Fruit fly (Drosophila melanogaster) whole organism, prepupa: ENCODE data around the gene CG8562.

Source experiments
- Blimp-1 ChIP-seq: fragments of 200-800 bp; sonication (Bioruptor generic); optimal IDR thresholded peaks from 3 replicates; lab custom pipeline; 2017; ENCODE audit warnings: missing biosample characterization, missing genetic modification characterization, mild to moderate bottlenecking, moderate library complexity, missing genetic modification reagents
- CG10631 ChIP-seq: fragments of 200-800 bp; sonication (Bioruptor generic); optimal IDR thresholded peaks from 2 replicates; lab custom pipeline; 2016; ENCODE audit warnings: missing biosample characterization, missing genetic modification characterization
- CG10669 ChIP-seq: fragments of 200-800 bp; sonication (Bioruptor generic); optimal IDR thresholded peaks from 3 replicates; lab custom pipeline; 2018; ENCODE audit warnings: missing biosample characterization, mild to moderate bottlenecking, missing genetic modification characterization, moderate library complexity
- CG11294 ChIP-seq: fragments of 200-800 bp; sonication (Bioruptor generic); IDR thresholded peaks from 2 replicates; pipeline ENCODE4 v1.3.6; 2022; ENCODE audit warnings: missing biosample characterization, missing genetic modification characterization
- CG15336 ChIP-seq: fragments of 200-800 bp; sonication (Bioruptor generic); IDR thresholded peaks from 2 replicates; pipeline ENCODE4 v1.3.6; 2022; ENCODE audit warnings: missing biosample characterization, missing genetic modification characterization
- CG1621 ChIP-seq: fragments of 200-800 bp; sonication (Bioruptor generic); optimal IDR thresholded peaks from 3 replicates; lab custom pipeline; 2018; ENCODE audit warnings: missing biosample characterization, mild to moderate bottlenecking, missing genetic modification characterization
- CG16779 ChIP-seq: fragments of 200-800 bp; sonication (Bioruptor generic); optimal IDR thresholded peaks from 3 replicates; lab custom pipeline; 2017; ENCODE audit warnings: missing biosample characterization, mild to moderate bottlenecking, missing genetic modification characterization
- CG31627 ChIP-seq: fragments of 200-800 bp; sonication (Bioruptor generic); optimal IDR thresholded peaks from 3 replicates; lab custom pipeline; 2016; ENCODE audit warnings: missing biosample characterization, missing genetic modification characterization
- CG32006 ChIP-seq: fragments of 200-800 bp; sonication (Bioruptor generic); optimal IDR thresholded peaks from 3 replicates; lab custom pipeline; 2017; ENCODE audit warnings: missing biosample characterization, mild to moderate bottlenecking, missing genetic modification characterization
- CG34406 ChIP-seq: fragments of 200-800 bp; sonication (Bioruptor generic); optimal IDR thresholded peaks from 3 replicates; lab custom pipeline; 2016; ENCODE audit warnings: missing biosample characterization, missing genetic modification characterization
- CG3919 ChIP-seq: fragments of 200-800 bp; sonication (Bioruptor generic); optimal IDR thresholded peaks from 3 replicates; lab custom pipeline; 2016; ENCODE audit warnings: missing biosample characterization, missing genetic modification characterization
- CG6163 ChIP-seq: fragments of 200-800 bp; sonication (Bioruptor generic); IDR thresholded peaks from 3 replicates; pipeline ENCODE4 v1.3.6; 2022; ENCODE audit warnings: missing biosample characterization, missing genetic modification characterization
- CG6276 ChIP-seq: fragments of 200-800 bp; sonication (Bioruptor generic); optimal IDR thresholded peaks from 2 replicates; lab custom pipeline; 2017; ENCODE audit warnings: missing biosample characterization, mild to moderate bottlenecking, missing genetic modification characterization
- CG6792 ChIP-seq: fragments of 200-800 bp; sonication (Bioruptor generic); optimal IDR thresholded peaks from 3 replicates; lab custom pipeline; 2016; ENCODE audit warnings: missing biosample characterization, missing genetic modification characterization
- CG6854 ChIP-seq: fragments of 200-800 bp; sonication (Bioruptor generic); optimal IDR thresholded peaks from 2 replicates; lab custom pipeline; 2017; ENCODE audit warnings: missing biosample characterization, mild to moderate bottlenecking, missing genetic modification characterization
- CG7368 ChIP-seq: fragments of 200-800 bp; sonication (Bioruptor generic); optimal IDR thresholded peaks from 3 replicates; lab custom pipeline; 2016; ENCODE audit warnings: missing biosample characterization, missing genetic modification characterization
- CG8119 ChIP-seq: fragments of 200-800 bp; sonication (Bioruptor generic); IDR thresholded peaks from 3 replicates; pipeline ENCODE4 v1.3.6; 2022; ENCODE audit warnings: missing biosample characterization, missing genetic modification characterization
- CG8632 ChIP-seq: fragments of 200-800 bp; sonication (Bioruptor generic); optimal IDR thresholded peaks from 3 replicates; lab custom pipeline; 2016; ENCODE audit warnings: missing biosample characterization, missing genetic modification characterization
- Eip75B ChIP-seq: fragments of 200-800 bp; sonication (Bioruptor generic); optimal IDR thresholded peaks from 3 replicates; lab custom pipeline; 2016; ENCODE audit warnings: missing biosample characterization, missing genetic modification characterization
- Hr38 ChIP-seq: sonication (Bioruptor generic); optimal IDR thresholded peaks from 2 replicates; lab custom pipeline; 2016; ENCODE audit warnings: missing biosample characterization, missing genetic modification characterization
- Hr4 ChIP-seq: fragments of 200-800 bp; sonication (Bioruptor generic); optimal IDR thresholded peaks from 3 replicates; lab custom pipeline; 2016; ENCODE audit warnings: missing biosample characterization, missing genetic modification characterization
- Lpt ChIP-seq: fragments of 200-800 bp; sonication (Bioruptor generic); optimal IDR thresholded peaks from 3 replicates; lab custom pipeline; 2016; ENCODE audit warnings: missing biosample characterization, missing genetic modification characterization
- Met ChIP-seq: fragments of 200-800 bp; sonication (Bioruptor generic); optimal IDR thresholded peaks from 3 replicates; lab custom pipeline; 2016; ENCODE audit warnings: missing biosample characterization, missing genetic modification characterization
- Smox ChIP-seq: fragments of 200-800 bp; sonication (Bioruptor generic); optimal IDR thresholded peaks from 3 replicates; lab custom pipeline; 2016; ENCODE audit warnings: missing biosample characterization, missing genetic modification characterization
- Sox102F ChIP-seq: fragments of 200-800 bp; sonication (Bioruptor generic); optimal IDR thresholded peaks from 2 replicates; lab custom pipeline; 2016; ENCODE audit warnings: missing biosample characterization, mild to moderate bottlenecking, missing genetic modification characterization
- Sox14 ChIP-seq: fragments of 200-800 bp; sonication (Bioruptor generic); optimal IDR thresholded peaks from 3 replicates; lab custom pipeline; 2016; ENCODE audit warnings: missing biosample characterization, missing genetic modification characterization
- achi ChIP-seq: fragments of 200-800 bp; sonication (Bioruptor generic); optimal IDR thresholded peaks from 3 replicates; lab custom pipeline; 2016; ENCODE audit warnings: missing biosample characterization, missing genetic modification characterization
- esn ChIP-seq: fragments of 200-800 bp; sonication (Bioruptor generic); optimal IDR thresholded peaks from 2 replicates; lab custom pipeline; 2016; ENCODE audit warnings: missing biosample characterization, mild to moderate bottlenecking, missing genetic modification characterization, moderate library complexity
- fd59A ChIP-seq: fragments of 200-800 bp; sonication (Bioruptor generic); optimal IDR thresholded peaks from 2 replicates; lab custom pipeline; 2017; ENCODE audit warnings: missing biosample characterization, mild to moderate bottlenecking, missing genetic modification characterization, missing genetic modification reagents
- fkh ChIP-seq: fragments of 200-800 bp; sonication (Bioruptor generic); optimal IDR thresholded peaks from 3 replicates; lab custom pipeline; 2017; ENCODE audit warnings: missing biosample characterization, mild to moderate bottlenecking, missing genetic modification characterization, moderate library complexity
- lz ChIP-seq: fragments of 200-800 bp; sonication (Bioruptor generic); optimal IDR thresholded peaks from 3 replicates; lab custom pipeline; 2016; ENCODE audit warnings: missing biosample characterization, missing genetic modification characterization
- pdm3 ChIP-seq: fragments of 200-800 bp; sonication (Bioruptor generic); optimal IDR thresholded peaks from 3 replicates; lab custom pipeline; 2016; ENCODE audit warnings: missing biosample characterization, missing genetic modification characterization
- salr ChIP-seq, 2 experiments: fragments of 200-800 bp; sonication (Bioruptor generic); optimal IDR thresholded peaks; 3 replicates each; lab custom pipeline; 2016 to 2018; ENCODE audit warnings: missing biosample characterization in 2 of 2, missing genetic modification characterization in 2 of 2, mild to moderate bottlenecking in 1 of 2
- ss ChIP-seq, 2 experiments: fragments of 200-800 bp; sonication (Bioruptor generic); optimal IDR thresholded peaks; 2 replicates in 1 of 2; 3 replicates in 1 of 2; lab custom pipeline; 2017 to 2018; ENCODE audit warnings: mild to moderate bottlenecking in 2 of 2, missing biosample characterization in 2 of 2, missing genetic modification characterization in 2 of 2, moderate library complexity in 1 of 2
- topi ChIP-seq: fragments of 200-800 bp; sonication (Bioruptor generic); optimal IDR thresholded peaks from 3 replicates; lab custom pipeline; 2016; ENCODE audit warnings: missing biosample characterization, missing genetic modification characterization

Gene CG8562

dm6 chr3L:7390442-7390841, 7.6 kb upstream of the CG8562 start, which contains the start of gene CG8563:
Gene CG8563 (plus strand): TSS chr3L:7390742.
- no peak for TF ChIP-seq topi (GFP tag; lab: Kevin White, UChicago)
- no peak for TF ChIP-seq CG10631 (GFP tag; lab: Kevin White, UChicago)
- TF ChIP-seq CG6792: no peak
- TF ChIP-seq CG3919 (GFP tag; lab: Kevin White, UChicago): no peak
- no peak for TF ChIP-seq Smox (GFP tag; lab: Kevin White, UChicago)
- TF ChIP-seq CG1621 (tag; lab: Kevin White, UChicago): no peak
- no peak for TF ChIP-seq Lpt (GFP tag; lab: Kevin White, UChicago)
- TF ChIP-seq Hr38 (GFP tag; lab: Kevin White, UChicago): no peak
- TF ChIP-seq CG34406 (GFP tag; lab: Kevin White, UChicago): no peak
- no peak for TF ChIP-seq salr (GFP tag; optimal IDR thresholded peaks at IDR 0.05; lab: Kevin White, UChicago)
- TF ChIP-seq CG8119 (GFP tag; lab: Robert Waterston, UW): no peak
- no peak for TF ChIP-seq CG6854 (GFP tag; lab: Kevin White, UChicago)
- TF ChIP-seq pdm3: no peak
- no peak for TF ChIP-seq Blimp-1 (GFP tag; lab: Kevin White, UChicago)
- no peak for TF ChIP-seq CG31627 (GFP tag; lab: Kevin White, UChicago)

- TF ChIP-seq CG16779 (tag; lab: Kevin White, UChicago): no peak
- no peak for TF ChIP-seq achi (GFP tag; lab: Kevin White, UChicago)
- TF ChIP-seq Eip75B: no peak
- no peak for TF ChIP-seq CG32006
- TF ChIP-seq CG6163 (GFP tag; lab: Robert Waterston, UW): no peak
- no peak for TF ChIP-seq Smox (GFP tag; lab: Kevin White, UChicago)
Observed at dm6 chr3L:7396055-7396454, 2.0 kb upstream of the CG8562 start, which contains the start of gene CG32379. Gene CG32379 (plus strand): TSS chr3L:7396355.

- no peak for TF ChIP-seq esn
Observed at dm6 chr3L:7399770-7400169, 1.7 kb downstream of the CG8562 start, which contains the start of gene CG18417. Gene CG18417 (plus strand): TSS chr3L:7400070.

- TF ChIP-seq CG31627 (GFP tag; lab: Kevin White, UChicago) (no peak), CG6854 (GFP tag; lab: Kevin White, UChicago) (no peak), CG6276 (no peak), Hr38 (GFP tag; lab: Kevin White, UChicago) (no peak), CG11294 (GFP tag; lab: Robert Waterston, UW) (no peak), Hr4 (GFP tag; lab: Kevin White, UChicago) (no peak), fd59A (GFP tag; lab: Kevin White, UChicago) (no peak), CG7368 (GFP tag; lab: Kevin White, UChicago) (no peak), ss (GFP tag; optimal IDR thresholded peaks at IDR 0.05; lab: Kevin White, UChicago) (no peak), Met (GFP tag; lab: Kevin White, UChicago) (no peak)
- TF ChIP-seq, all 60 proteins: peak for 0
Observed at dm6 chr3L:7401972-7402371, 3.9 kb downstream of the CG8562 start.

- TF ChIP-seq salr (GFP tag; optimal IDR thresholded peaks at IDR 0.05; lab: Kevin White, UChicago): no peak
- TF ChIP-seq esn: no peak
- TF ChIP-seq CG8632 (GFP tag; lab: Kevin White, UChicago): no peak
- no peak for TF ChIP-seq CG8119 (GFP tag; lab: Robert Waterston, UW)
- TF ChIP-seq Sox14 (GFP tag; lab: Kevin White, UChicago): no peak
- TF ChIP-seq Blimp-1 (GFP tag; lab: Kevin White, UChicago): no peak
- no peak for TF ChIP-seq lz (GFP tag; lab: Kevin White, UChicago)
- TF ChIP-seq Hr38 (GFP tag; lab: Kevin White, UChicago): no peak
- no peak for TF ChIP-seq Sox102F (GFP tag; lab: Kevin White, UChicago)
- TF ChIP-seq CG10669 (GFP tag; lab: Kevin White, UChicago): no peak
- no peak for TF ChIP-seq CG16779 (tag; lab: Kevin White, UChicago)
- no peak for TF ChIP-seq fkh (GFP tag; lab: Kevin White, UChicago)
- no peak for TF ChIP-seq CG15336 (GFP tag; lab: Robert Waterston, UW)
- TF ChIP-seq CG3919 (GFP tag; lab: Kevin White, UChicago): no peak
Observed at dm6 chr3L:7404081-7404480, 6.0 kb downstream of the CG8562 start, which contains the start of gene CG8560. Gene CG8560 (minus strand): TSS chr3L:7404181.
